Fruit fly (Drosophila melanogaster) whole organism, embryonic: ENCODE results near the gene CG7402.

Experiments
- Abd-B ChIP-seq: fragments of 200-800 bp; sonication (Bioruptor generic); optimal IDR thresholded peaks from 2 replicates; lab custom pipeline; 2018; ENCODE audit warnings: missing biosample characterization, mild to moderate bottlenecking, missing genetic modification characterization, moderate library complexity
- Bgb ChIP-seq: fragments of 200-800 bp; sonication (Bioruptor generic); IDR thresholded peaks from 2 replicates; pipeline ENCODE4 v1.3.6; 2022; ENCODE audit warnings: missing biosample characterization, missing genetic modification characterization; ENCODE audit not compliant: partially characterized antibody
- CG11085 ChIP-seq: fragments of 200-800 bp; sonication (Bioruptor generic); IDR thresholded peaks from 2 replicates; pipeline ENCODE4 v1.3.6; 2022; ENCODE audit warnings: missing biosample characterization, missing genetic modification characterization
- CG13424 ChIP-seq: fragments of 200-800 bp; sonication (Bioruptor generic); optimal IDR thresholded peaks from 2 replicates; lab custom pipeline; 2019; ENCODE audit warnings: missing biosample characterization, mild to moderate bottlenecking, missing genetic modification characterization, moderate library complexity
- CG14710 ChIP-seq: fragments of 200-800 bp; sonication (Bioruptor generic); optimal IDR thresholded peaks from 3 replicates; lab custom pipeline; 2019; ENCODE audit warnings: missing biosample characterization, mild to moderate bottlenecking, missing genetic modification characterization, moderate library complexity
- CG1603 ChIP-seq: fragments of 200-800 bp; sonication (Bioruptor generic); optimal IDR thresholded peaks from 2 replicates; lab custom pipeline; 2019; ENCODE audit warnings: missing biosample characterization, mild to moderate bottlenecking, missing genetic modification characterization, moderate library complexity
- CG17912 ChIP-seq: fragments of 200-800 bp; sonication (Bioruptor generic); optimal IDR thresholded peaks from 2 replicates; lab custom pipeline; 2018; ENCODE audit warnings: missing biosample characterization, mild to moderate bottlenecking, missing genetic modification characterization
- CG18599 ChIP-seq: fragments of 200-800 bp; sonication (Bioruptor generic); optimal IDR thresholded peaks from 3 replicates; lab custom pipeline; 2017; ENCODE audit warnings: missing biosample characterization, missing genetic modification characterization, mild to moderate bottlenecking, moderate library complexity, missing genetic modification reagents
- CG31441 ChIP-seq: fragments of 200-800 bp; sonication (Bioruptor generic); IDR thresholded peaks from 2 replicates; pipeline ENCODE4 v1.3.6; 2022; ENCODE audit warnings: missing biosample characterization, missing genetic modification characterization
- CG32772 ChIP-seq: fragments of 200-800 bp; sonication (Bioruptor generic); IDR thresholded peaks from 2 replicates; pipeline ENCODE4 v1.3.6; 2022; ENCODE audit warnings: missing biosample characterization, missing genetic modification characterization
- CG33557 ChIP-seq: fragments of 200-800 bp; sonication (Bioruptor generic); optimal IDR thresholded peaks from 2 replicates; lab custom pipeline; 2019; ENCODE audit warnings: missing biosample characterization, mild to moderate bottlenecking, missing genetic modification characterization, moderate library complexity
- CG3838 ChIP-seq: fragments of 200-800 bp; sonication (Bioruptor generic); optimal IDR thresholded peaks from 3 replicates; lab custom pipeline; 2016; ENCODE audit warnings: missing biosample characterization, missing genetic modification characterization
- CG4404 ChIP-seq: fragments of 200-800 bp; sonication (Bioruptor generic); IDR thresholded peaks from 2 replicates; pipeline ENCODE4 v1.3.6; 2022; ENCODE audit warnings: missing biosample characterization, missing genetic modification characterization
- CG4820 ChIP-seq: fragments of 200-800 bp; sonication (Bioruptor generic); optimal IDR thresholded peaks from 3 replicates; lab custom pipeline; 2016; ENCODE audit warnings: missing biosample characterization, missing genetic modification characterization
- CG6254 ChIP-seq: fragments of 200-800 bp; sonication (Bioruptor generic); optimal IDR thresholded peaks from 3 replicates; lab custom pipeline; 2017; ENCODE audit warnings: mild to moderate bottlenecking, missing biosample characterization, missing genetic modification reagents, missing genetic modification characterization
- CG6683 ChIP-seq: fragments of 200-800 bp; sonication (Bioruptor generic); optimal IDR thresholded peaks from 2 replicates; lab custom pipeline; 2017; ENCODE audit warnings: missing biosample characterization, mild to moderate bottlenecking, missing genetic modification characterization, missing genetic modification reagents
- CG7271 ChIP-seq: fragments of 200-800 bp; sonication (Bioruptor generic); optimal IDR thresholded peaks from 2 replicates; lab custom pipeline; 2018; ENCODE audit warnings: missing biosample characterization, mild to moderate bottlenecking, missing genetic modification characterization, moderate library complexity
- CG8089 ChIP-seq: fragments of 200-800 bp; sonication (Bioruptor generic); optimal IDR thresholded peaks from 3 replicates; lab custom pipeline; 2016; ENCODE audit warnings: missing biosample characterization, missing genetic modification characterization
- CG8290 ChIP-seq, 3 experiments: fragments of 200-800 bp; sonication (Bioruptor generic); optimal IDR thresholded peaks; 2 replicates each; lab custom pipeline; 2016 to 2019; ENCODE audit warnings: missing biosample characterization in 3 of 3, missing genetic modification characterization in 3 of 3, mild to moderate bottlenecking in 2 of 3, moderate library complexity in 1 of 3
- CG8359 ChIP-seq: fragments of 200-800 bp; sonication (Bioruptor generic); optimal IDR thresholded peaks from 2 replicates; lab custom pipeline; 2017; ENCODE audit warnings: missing biosample characterization, mild to moderate bottlenecking, missing genetic modification characterization, borderline replicate concordance
- CG9876 ChIP-seq: fragments of 200-800 bp; sonication (Bioruptor generic); optimal IDR thresholded peaks from 2 replicates; lab custom pipeline; 2016; ENCODE audit warnings: missing biosample characterization, missing genetic modification characterization
- Dad ChIP-seq: fragments of 200-800 bp; sonication (Bioruptor generic); optimal IDR thresholded peaks from 3 replicates; lab custom pipeline; 2016; ENCODE audit warnings: missing biosample characterization, missing genetic modification characterization
- Dfd ChIP-seq, 2 experiments: fragments of >200 bp; optimal IDR thresholded peaks; 2 replicates each; lab custom pipeline; 2017; ENCODE audit warnings: missing biosample characterization in 2 of 2, missing genetic modification characterization in 2 of 2
- HLHmδ ChIP-seq: fragments of 200-800 bp; sonication (Bioruptor generic); optimal IDR thresholded peaks from 2 replicates; lab custom pipeline; 2018; ENCODE audit warnings: missing biosample characterization, mild to moderate bottlenecking, missing genetic modification characterization, moderate library complexity
- Hand ChIP-seq: fragments of 200-800 bp; sonication (Bioruptor generic); optimal IDR thresholded peaks from 2 replicates; lab custom pipeline; 2017; ENCODE audit warnings: mild to moderate bottlenecking, missing biosample characterization, missing genetic modification reagents, missing genetic modification characterization
- Hmx ChIP-seq: fragments of 200-800 bp; sonication (Bioruptor generic); optimal IDR thresholded peaks from 2 replicates; lab custom pipeline; 2016; ENCODE audit warnings: missing biosample characterization, missing genetic modification characterization
- Meics ChIP-seq: fragments of 200-800 bp; sonication (Bioruptor generic); optimal IDR thresholded peaks from 2 replicates; lab custom pipeline; 2017; ENCODE audit warnings: missing biosample characterization, mild to moderate bottlenecking, missing genetic modification characterization
- Mrtf ChIP-seq: fragments of 200-800 bp; sonication (Bioruptor generic); IDR thresholded peaks from 3 replicates; pipeline ENCODE4 v1.3.6; 2022; ENCODE audit warnings: missing biosample characterization, missing genetic modification characterization
- Myb ChIP-seq: fragments of 200-800 bp; sonication (Bioruptor generic); optimal IDR thresholded peaks from 2 replicates; lab custom pipeline; 2016; ENCODE audit warnings: missing biosample characterization, missing genetic modification characterization
- NFAT ChIP-seq: fragments of 200-800 bp; sonication (Bioruptor generic); IDR thresholded peaks from 2 replicates; pipeline ENCODE4 v1.3.6; 2022; ENCODE audit warnings: missing biosample characterization, missing genetic modification characterization
- Sry-β ChIP-seq: fragments of 200-800 bp; sonication (Bioruptor generic); optimal IDR thresholded peaks from 2 replicates; lab custom pipeline; 2018; ENCODE audit warnings: missing biosample characterization, mild to moderate bottlenecking, missing genetic modification characterization, moderate library complexity
- Vsx1 ChIP-seq: fragments of 200-800 bp; sonication (Bioruptor generic); optimal IDR thresholded peaks from 2 replicates; lab custom pipeline; 2017; ENCODE audit warnings: missing biosample characterization, mild to moderate bottlenecking, missing genetic modification characterization, missing genetic modification reagents
- ash1 ChIP-seq: fragments of 200-800 bp; sonication (Bioruptor generic); optimal IDR thresholded peaks from 2 replicates; lab custom pipeline; 2018; ENCODE audit warnings: missing biosample characterization, mild to moderate bottlenecking, missing genetic modification characterization
- br ChIP-seq: fragments of >200 bp; optimal IDR thresholded peaks from 2 replicates; lab custom pipeline; 2017
- btn ChIP-seq: fragments of 200-800 bp; sonication (Bioruptor generic); optimal IDR thresholded peaks from 2 replicates; lab custom pipeline; 2016; ENCODE audit warnings: missing biosample characterization, missing genetic modification characterization
- ci ChIP-seq: fragments of 200-800 bp; sonication (Bioruptor generic); IDR thresholded peaks from 3 replicates; pipeline ENCODE4 v1.3.6; 2022; ENCODE audit warnings: missing biosample characterization, missing genetic modification characterization
- crol ChIP-seq: fragments of 200-800 bp; sonication (Bioruptor generic); IDR thresholded peaks from 2 replicates; pipeline ENCODE4 v1.3.6; 2022; ENCODE audit warnings: missing biosample characterization, missing genetic modification characterization
- dmrt11E ChIP-seq: fragments of 200-800 bp; sonication (Bioruptor generic); optimal IDR thresholded peaks from 3 replicates; lab custom pipeline; 2018; ENCODE audit warnings: missing biosample characterization, mild to moderate bottlenecking, missing genetic modification characterization, moderate library complexity
- en ChIP-seq: fragments of 200-800 bp; sonication (Bioruptor generic); optimal IDR thresholded peaks from 2 replicates; lab custom pipeline; 2016; ENCODE audit warnings: missing biosample characterization, missing genetic modification characterization
- fd64A ChIP-seq: fragments of 200-800 bp; sonication (Bioruptor generic); optimal IDR thresholded peaks from 3 replicates; lab custom pipeline; 2018; ENCODE audit warnings: missing biosample characterization, mild to moderate bottlenecking, missing genetic modification characterization
- fu2 ChIP-seq: fragments of 200-800 bp; sonication (Bioruptor generic); optimal IDR thresholded peaks from 2 replicates; lab custom pipeline; 2016; ENCODE audit warnings: missing biosample characterization, missing genetic modification characterization
- gsb-n ChIP-seq: fragments of 200-800 bp; sonication (Bioruptor generic); optimal IDR thresholded peaks from 3 replicates; lab custom pipeline; 2018; ENCODE audit warnings: missing biosample characterization, mild to moderate bottlenecking, missing genetic modification characterization
- klu ChIP-seq: fragments of 200-800 bp; sonication (Bioruptor generic); IDR thresholded peaks from 2 replicates; pipeline ENCODE4 v1.3.6; 2022; ENCODE audit warnings: missing biosample characterization, missing genetic modification characterization
- nmo ChIP-seq: fragments of 200-800 bp; sonication (Bioruptor generic); optimal IDR thresholded peaks from 2 replicates; lab custom pipeline; 2018; ENCODE audit warnings: missing biosample characterization, mild to moderate bottlenecking, missing genetic modification characterization, moderate library complexity
- pnt ChIP-seq: fragments of 200-800 bp; sonication (Bioruptor generic); optimal IDR thresholded peaks from 3 replicates; lab custom pipeline; 2016; ENCODE audit warnings: missing biosample characterization, missing genetic modification characterization
- seq ChIP-seq: fragments of 200-800 bp; sonication (Bioruptor generic); IDR thresholded peaks from 2 replicates; pipeline ENCODE4 v1.3.6; 2022; ENCODE audit warnings: missing biosample characterization, missing genetic modification characterization
- sim ChIP-seq: fragments of 200-800 bp; sonication (Bioruptor generic); IDR thresholded peaks from 2 replicates; pipeline ENCODE4 v1.3.6; 2022; ENCODE audit warnings: missing biosample characterization, missing genetic modification characterization
- tll ChIP-seq, 2 experiments: fragments of 200-800 bp in 1 of 2; fragments of >200 bp in 1 of 2; sonication (Bioruptor generic) in 1 of 2; optimal IDR thresholded peaks; 2 replicates each; lab custom pipeline; 2017 to 2019; ENCODE audit warnings: missing biosample characterization in 2 of 2, missing genetic modification characterization in 2 of 2, mild to moderate bottlenecking in 1 of 2, moderate library complexity in 1 of 2
- trh ChIP-seq: fragments of 200-800 bp; sonication (Bioruptor generic); optimal IDR thresholded peaks from 2 replicates; lab custom pipeline; 2016; ENCODE audit warnings: missing biosample characterization, missing genetic modification characterization
- zfh2 ChIP-seq: fragments of 200-800 bp; sonication (Bioruptor generic); optimal IDR thresholded peaks from 2 replicates; lab custom pipeline; 2016; ENCODE audit warnings: missing biosample characterization, missing genetic modification characterization

The CG7402 gene

dm6 chr3L:17937315-17937714 lies 49.8 kb downstream of the CG7402 start (continued):
- TF ChIP-seq CG6683 (GFP tag; lab: Kevin White, UChicago) (no peak), Mrtf (no peak), CG7271 (tag; lab: Kevin White, UChicago) (peak; percentile 40), en (GFP tag; lab: Kevin White, UChicago) (no peak), CG33557 (GFP tag; lab: Kevin White, UChicago) (peak; percentile 92), trh (no peak), klu (GFP tag; lab: Robert Waterston, UW) (no peak), NFAT (GFP tag; lab: Robert Waterston, UW) (no peak), fu2 (GFP tag; lab: Kevin White, UChicago) (no peak), CG1603 (peak; percentile 5), seq (GFP tag; lab: Robert Waterston, UW) (no peak), CG8359 (peak; percentile 45), CG31441 (peak; percentile 57; the same call in 1 of the 2 replicates), CG14710 (tag; lab: Kevin White, UChicago) (peak; percentile 61), nmo (GFP tag; lab: Kevin White, UChicago) (peak; percentile 35), CG13424 (tag; lab: Kevin White, UChicago) (no peak), Abd-B (GFP tag; lab: Kevin White, UChicago) (no peak), CG3838 (no peak), gsb-n (tag; lab: Kevin White, UChicago) (peak; percentile 75), Dfd (GFP tag; optimal IDR thresholded peaks at IDR 0.05; lab: Kevin White, UChicago) (no peak), ash1 (no peak), CG6254 (GFP tag; lab: Kevin White, UChicago) (peak; percentile 69), CG9876 (no peak), CG4404 (GFP tag; lab: Robert Waterston, UW) (no peak), br (lab: Kevin White, UChicago) (no peak), fd64A (GFP tag; lab: Kevin White, UChicago) (peak; percentile 46), zfh2 (GFP tag; lab: Kevin White, UChicago) (no peak), Dad (GFP tag; lab: Kevin White, UChicago) (no peak), CG4820 (GFP tag; lab: Kevin White, UChicago) (no peak), btn (GFP tag; lab: Kevin White, UChicago) (no peak), Myb (no peak), Hmx (GFP tag; lab: Kevin White, UChicago) (no peak), ci (GFP tag; lab: Robert Waterston, UW) (peak; percentile 43; the same call in 1 of the 3 replicates), crol (GFP tag; lab: Robert Waterston, UW) (no peak), CG8290 (GFP tag; optimal IDR thresholded peaks at IDR 0.05; lab: Kevin White, UChicago) (no peak), CG8290 (tag; optimal IDR thresholded peaks at IDR 0.05; lab: Kevin White, UChicago) (peak in 1 of 2 experiments; percentile 33), Bgb (GFP tag; lab: Robert Waterston, UW) (no peak), Vsx1 (GFP tag; lab: Kevin White, UChicago) (no peak), Hand (no peak), sim (peak; percentile 79), Sry-β (peak; percentile 33), HLHmδ (no peak), CG8089 (GFP tag; lab: Kevin White, UChicago) (no peak), CG32772 (GFP tag; lab: Robert Waterston, UW) (no peak), CG11085 (GFP tag; lab: Robert Waterston, UW) (no peak), dmrt11E (peak; percentile 18), tll (GFP tag; optimal IDR thresholded peaks at IDR 0.05; lab: Kevin White, UChicago) (no peak), Meics (GFP tag; lab: Kevin White, UChicago) (no peak), CG17912 (no peak), CG18599 (GFP tag; lab: Kevin White, UChicago) (no peak), pnt (GFP tag; lab: Kevin White, UChicago) (no peak)
